Fruit fly (Drosophila melanogaster) whole organism, embryonic: Measurements from ENCODE around the gene Syx5.

Experiments
- Atf3 ChIP-seq: fragments of 200-800 bp; sonication (Bioruptor generic); optimal IDR thresholded peaks from 3 replicates; lab custom pipeline; 2016; ENCODE audit warnings: missing biosample characterization, missing genetic modification characterization
- CG12155 ChIP-seq: fragments of 200-800 bp; sonication (Bioruptor generic); optimal IDR thresholded peaks from 3 replicates; lab custom pipeline; 2016; ENCODE audit warnings: missing biosample characterization, missing genetic modification characterization
- CG12391 ChIP-seq: fragments of 200-800 bp; sonication (Bioruptor generic); optimal IDR thresholded peaks from 3 replicates; lab custom pipeline; 2018; ENCODE audit warnings: missing biosample characterization, mild to moderate bottlenecking, missing genetic modification characterization, moderate library complexity
- CG12769 ChIP-seq: fragments of 200-800 bp; sonication (Bioruptor generic); optimal IDR thresholded peaks from 2 replicates; lab custom pipeline; 2019; ENCODE audit warnings: missing biosample characterization, mild to moderate bottlenecking, missing genetic modification characterization, moderate library complexity
- CG14014 ChIP-seq: fragments of 200-800 bp; sonication (Bioruptor generic); IDR thresholded peaks from 2 replicates; pipeline ENCODE4 v1.3.6; 2022; ENCODE audit warnings: missing biosample characterization, missing genetic modification characterization
- CG14667 ChIP-seq: fragments of 200-800 bp; sonication (Bioruptor generic); IDR thresholded peaks from 2 replicates; pipeline ENCODE4 v1.3.6; 2022; ENCODE audit warnings: missing biosample characterization, missing genetic modification characterization
- CG14860 ChIP-seq: fragments of 200-800 bp; sonication (Bioruptor generic); IDR thresholded peaks from 3 replicates; pipeline ENCODE4 v1.3.6; 2022; ENCODE audit warnings: missing biosample characterization, missing genetic modification characterization; ENCODE audit not compliant: partially characterized antibody
- CG15601 ChIP-seq: fragments of 200-800 bp; sonication (Bioruptor generic); optimal IDR thresholded peaks from 3 replicates; lab custom pipeline; 2019; ENCODE audit warnings: missing biosample characterization, mild to moderate bottlenecking, missing genetic modification characterization, moderate library complexity
- CG1647 ChIP-seq: fragments of 200-800 bp; sonication (Bioruptor generic); optimal IDR thresholded peaks from 3 replicates; lab custom pipeline; 2016; ENCODE audit warnings: missing biosample characterization, missing genetic modification characterization
- CG16863 ChIP-seq: fragments of 200-800 bp; sonication (Bioruptor generic); optimal IDR thresholded peaks from 3 replicates; lab custom pipeline; 2016; ENCODE audit warnings: missing biosample characterization, missing genetic modification characterization
- CG17359 ChIP-seq: fragments of 200-800 bp; sonication (Bioruptor generic); optimal IDR thresholded peaks from 3 replicates; lab custom pipeline; 2018; ENCODE audit warnings: missing biosample characterization, mild to moderate bottlenecking, missing genetic modification characterization, moderate library complexity
- CG2202 ChIP-seq: fragments of 200-800 bp; sonication (Bioruptor generic); optimal IDR thresholded peaks from 2 replicates; lab custom pipeline; 2018; ENCODE audit warnings: missing biosample characterization, mild to moderate bottlenecking, missing genetic modification characterization
- CG30020 ChIP-seq: fragments of 200-800 bp; optimal IDR thresholded peaks from 2 replicates; lab custom pipeline; 2019; ENCODE audit warnings: missing biosample characterization, mild to moderate bottlenecking, missing genetic modification characterization, moderate library complexity
- CG32532 ChIP-seq: fragments of 200-800 bp; sonication (Bioruptor generic); IDR thresholded peaks from 2 replicates; pipeline ENCODE4 v1.3.6; 2022; ENCODE audit warnings: missing biosample characterization, missing genetic modification characterization
- CG34224 ChIP-seq: fragments of 200-800 bp; sonication (Bioruptor generic); IDR thresholded peaks from 3 replicates; pipeline ENCODE4 v1.3.6; 2022; ENCODE audit warnings: missing biosample characterization, missing genetic modification characterization; ENCODE audit not compliant: partially characterized antibody
- CG6175 ChIP-seq: fragments of 200-800 bp; sonication (Bioruptor generic); IDR thresholded peaks from 3 replicates; pipeline ENCODE4 v1.3.6; 2022; ENCODE audit warnings: missing biosample characterization, missing genetic modification characterization
- CG6765 ChIP-seq: fragments of 200-800 bp; sonication (Bioruptor generic); optimal IDR thresholded peaks from 3 replicates; lab custom pipeline; 2017; ENCODE audit warnings: missing biosample characterization, mild to moderate bottlenecking, missing genetic modification characterization
- CG8359 ChIP-seq: fragments of 200-800 bp; sonication (Bioruptor generic); optimal IDR thresholded peaks from 2 replicates; lab custom pipeline; 2017; ENCODE audit warnings: missing biosample characterization, mild to moderate bottlenecking, missing genetic modification characterization, borderline replicate concordance
- CG8388 ChIP-seq: fragments of 200-800 bp; sonication (Bioruptor generic); optimal IDR thresholded peaks from 2 replicates; lab custom pipeline; 2019; ENCODE audit warnings: missing biosample characterization, mild to moderate bottlenecking, missing genetic modification characterization, moderate library complexity
- CG8924 ChIP-seq: fragments of 200-800 bp; optimal IDR thresholded peaks from 3 replicates; lab custom pipeline; 2019; ENCODE audit warnings: missing biosample characterization, mild to moderate bottlenecking, missing genetic modification characterization, moderate library complexity
- CG8944 ChIP-seq: fragments of 200-800 bp; sonication (Bioruptor generic); optimal IDR thresholded peaks from 3 replicates; lab custom pipeline; 2016; ENCODE audit warnings: missing biosample characterization, missing genetic modification characterization
- CG9609 ChIP-seq: fragments of 200-800 bp; sonication (Bioruptor generic); optimal IDR thresholded peaks from 3 replicates; lab custom pipeline; 2016; ENCODE audit warnings: missing biosample characterization, missing genetic modification characterization
- CG9817 ChIP-seq: fragments of 200-800 bp; sonication (Bioruptor generic); optimal IDR thresholded peaks from 2 replicates; lab custom pipeline; 2018; ENCODE audit warnings: missing biosample characterization, mild to moderate bottlenecking, missing genetic modification characterization, moderate library complexity
- HLH4C ChIP-seq: fragments of 200-800 bp; sonication (Bioruptor generic); IDR thresholded peaks from 3 replicates; pipeline ENCODE4 v1.3.6; 2022; ENCODE audit warnings: missing biosample characterization, missing genetic modification characterization; ENCODE audit not compliant: partially characterized antibody
- HmgZ ChIP-seq: fragments of 200-800 bp; sonication (Bioruptor generic); optimal IDR thresholded peaks from 2 replicates; lab custom pipeline; 2018; ENCODE audit warnings: missing biosample characterization, mild to moderate bottlenecking, missing genetic modification characterization
- Hsf ChIP-seq: fragments of 200-800 bp; sonication (Bioruptor generic); optimal IDR thresholded peaks from 3 replicates; lab custom pipeline; 2016; ENCODE audit warnings: missing biosample characterization, missing genetic modification characterization
- Mad ChIP-seq: fragments of 200-800 bp; sonication (Bioruptor generic); optimal IDR thresholded peaks from 2 replicates; lab custom pipeline; 2016; ENCODE audit warnings: missing biosample characterization, missing genetic modification characterization
- Mrtf ChIP-seq: fragments of 200-800 bp; sonication (Bioruptor generic); IDR thresholded peaks from 3 replicates; pipeline ENCODE4 v1.3.6; 2022; ENCODE audit warnings: missing biosample characterization, missing genetic modification characterization
- NC2α ChIP-seq: fragments of 200-800 bp; sonication (Bioruptor generic); optimal IDR thresholded peaks from 2 replicates; lab custom pipeline; 2016; ENCODE audit warnings: missing biosample characterization, missing genetic modification characterization
- NfI ChIP-seq: fragments of 200-800 bp; sonication (Bioruptor generic); optimal IDR thresholded peaks from 3 replicates; lab custom pipeline; 2018; ENCODE audit warnings: missing biosample characterization, mild to moderate bottlenecking, missing genetic modification characterization, moderate library complexity
- Oli ChIP-seq: fragments of 200-800 bp; sonication (Bioruptor generic); optimal IDR thresholded peaks from 2 replicates; lab custom pipeline; 2018; ENCODE audit warnings: missing biosample characterization, mild to moderate bottlenecking, missing genetic modification characterization, moderate library complexity
- Sin3A ChIP-seq: fragments of >200 bp; optimal IDR thresholded peaks from 2 replicates; lab custom pipeline; 2018
- Trl ChIP-seq, 3 experiments: fragments of >200 bp in 2 of 3; fragments of 200-800 bp in 1 of 3; sonication (Bioruptor generic) in 1 of 3; optimal IDR thresholded peaks; 2 replicates in 1 of 3; 3 replicates in 2 of 3; lab custom pipeline; 2016 to 2017; ENCODE audit warnings: missing biosample characterization in 1 of 3, missing genetic modification characterization in 1 of 3
- bbx ChIP-seq: fragments of 200-800 bp; sonication (Bioruptor generic); IDR thresholded peaks from 2 replicates; pipeline ENCODE4 v1.3.6; 2022; ENCODE audit warnings: missing biosample characterization, missing genetic modification characterization; ENCODE audit not compliant: partially characterized antibody
- bigmax ChIP-seq: fragments of 200-800 bp; sonication (Bioruptor generic); optimal IDR thresholded peaks from 2 replicates; lab custom pipeline; 2018; ENCODE audit warnings: missing biosample characterization, mild to moderate bottlenecking, missing genetic modification characterization
- cato ChIP-seq: fragments of 200-800 bp; sonication (Bioruptor generic); optimal IDR thresholded peaks from 2 replicates; lab custom pipeline; 2016; ENCODE audit warnings: missing biosample characterization, missing genetic modification characterization, borderline replicate concordance
- cg ChIP-seq: fragments of 200-800 bp; sonication (Bioruptor generic); optimal IDR thresholded peaks from 3 replicates; lab custom pipeline; 2019; ENCODE audit warnings: missing biosample characterization, mild to moderate bottlenecking, missing genetic modification characterization, moderate library complexity
- fd64A ChIP-seq: fragments of 200-800 bp; sonication (Bioruptor generic); optimal IDR thresholded peaks from 3 replicates; lab custom pipeline; 2018; ENCODE audit warnings: missing biosample characterization, mild to moderate bottlenecking, missing genetic modification characterization
- ftz-f1 ChIP-seq: fragments of 200-800 bp; sonication (Bioruptor generic); optimal IDR thresholded peaks from 2 replicates; lab custom pipeline; 2016; ENCODE audit warnings: missing biosample characterization, missing genetic modification characterization
- grn ChIP-seq: fragments of 200-800 bp; sonication (Bioruptor generic); optimal IDR thresholded peaks from 3 replicates; lab custom pipeline; 2017; ENCODE audit warnings: missing biosample characterization, missing genetic modification characterization
- her ChIP-seq: fragments of 200-800 bp; sonication (Bioruptor generic); optimal IDR thresholded peaks from 2 replicates; lab custom pipeline; 2016; ENCODE audit warnings: missing biosample characterization, missing genetic modification characterization
- klu ChIP-seq: fragments of 200-800 bp; sonication (Bioruptor generic); IDR thresholded peaks from 2 replicates; pipeline ENCODE4 v1.3.6; 2022; ENCODE audit warnings: missing biosample characterization, missing genetic modification characterization
- lov ChIP-seq, 2 experiments: fragments of 200-800 bp in 1 of 2; fragments of >200 bp in 1 of 2; sonication (Bioruptor generic) in 1 of 2; IDR thresholded peaks in 1 of 2; optimal IDR thresholded peaks in 1 of 2; 2 replicates in 1 of 2; 3 replicates in 1 of 2; pipeline versions ENCODE4 v1.3.6 to Lab custom; 2017 to 2022; ENCODE audit warnings: missing biosample characterization in 1 of 2, missing genetic modification characterization in 1 of 2
- psq ChIP-seq: fragments of 200-800 bp; sonication (Bioruptor generic); optimal IDR thresholded peaks from 2 replicates; lab custom pipeline; 2017; ENCODE audit warnings: missing biosample characterization, missing genetic modification characterization
- repo ChIP-seq: fragments of 200-800 bp; sonication (Bioruptor generic); optimal IDR thresholded peaks from 2 replicates; lab custom pipeline; 2016; ENCODE audit warnings: missing biosample characterization, missing genetic modification characterization
- schlank ChIP-seq: fragments of 200-800 bp; sonication (Bioruptor generic); optimal IDR thresholded peaks from 2 replicates; lab custom pipeline; 2018; ENCODE audit warnings: missing biosample characterization, mild to moderate bottlenecking, missing genetic modification characterization
- shn ChIP-seq: fragments of 200-800 bp; sonication (Bioruptor generic); optimal IDR thresholded peaks from 3 replicates; lab custom pipeline; 2016; ENCODE audit warnings: missing biosample characterization, missing genetic modification characterization
- sna ChIP-seq: fragments of 200-800 bp; sonication (Bioruptor generic); IDR thresholded peaks from 2 replicates; pipeline ENCODE4 v1.3.6; 2022; ENCODE audit warnings: missing biosample characterization, missing genetic modification characterization; ENCODE audit not compliant: partially characterized antibody
- so ChIP-seq: fragments of 200-800 bp; sonication (Bioruptor generic); IDR thresholded peaks from 3 replicates; pipeline ENCODE4 v1.3.6; 2022; ENCODE audit warnings: missing biosample characterization, missing genetic modification characterization

The Syx5 gene

dm6 chr2L:16285692-16286359 lies 21.3 kb upstream of the Syx5 start (continued):
- TF ChIP-seq CG16863 = peak; percentile 82
- TF ChIP-seq Sin3A (lab: Kevin White, UChicago) = no peak
- no peak for TF ChIP-seq cg (GFP tag; lab: Kevin White, UChicago)
- peak; percentile 81 for TF ChIP-seq CG1647 (GFP tag; lab: Kevin White, UChicago)
- no peak for TF ChIP-seq ftz-f1 (GFP tag; lab: Kevin White, UChicago)
- TF ChIP-seq cato (GFP tag; lab: Kevin White, UChicago) = peak; percentile 71
- peak; percentile 92 for TF ChIP-seq CG12769 (tag; lab: Kevin White, UChicago)
- no peak for TF ChIP-seq CG14667 (GFP tag; lab: Robert Waterston, UW)
- peak; percentile 87 for TF ChIP-seq CG12155 (GFP tag; lab: Kevin White, UChicago)
- TF ChIP-seq HLH4C = no peak
- peak; percentile 88 for TF ChIP-seq NfI
- TF ChIP-seq fd64A (GFP tag; lab: Kevin White, UChicago) = peak; percentile 62
- TF ChIP-seq grn (GFP tag; lab: Kevin White, UChicago) = peak; percentile 53
- peak; percentile 91 for TF ChIP-seq Hsf (GFP tag; lab: Kevin White, UChicago)
- TF ChIP-seq CG6175 = no peak
- TF ChIP-seq shn (GFP tag; lab: Kevin White, UChicago) = peak; percentile 82
- peak; percentile 90 for TF ChIP-seq CG12391
- no peak for TF ChIP-seq lov (optimal IDR thresholded peaks at IDR 0.05; lab: Kevin White, UChicago)
- no peak for TF ChIP-seq lov (GFP tag; IDR thresholded peaks at IDR 0.05; lab: Robert Waterston, UW)
- no peak for TF ChIP-seq CG34224 (GFP tag; lab: Robert Waterston, UW)
- TF ChIP-seq Atf3 = peak; percentile 74
- TF ChIP-seq Mrtf = no peak
- TF ChIP-seq CG32532 (GFP tag; lab: Robert Waterston, UW) = no peak
- no peak for TF ChIP-seq CG30020 (tag; lab: Kevin White, UChicago)
- peak; percentile 87 for TF ChIP-seq her (GFP tag; lab: Kevin White, UChicago)
- peak; percentile 78 for TF ChIP-seq CG8359 (GFP tag; lab: Kevin White, UChicago)
- peak; percentile 91 for TF ChIP-seq Oli (tag; lab: Kevin White, UChicago)
- no peak for TF ChIP-seq bbx (GFP tag; lab: Robert Waterston, UW)
- TF ChIP-seq klu = no peak
- peak; percentile 82 for TF ChIP-seq CG9817 (tag; lab: Kevin White, UChicago)
- TF ChIP-seq CG15601 (tag; lab: Kevin White, UChicago) = peak; percentile 75
- TF ChIP-seq Trl (optimal IDR thresholded peaks at IDR 0.05; lab: Kevin White, UChicago) = peak; percentile 68 to 87
- peak; percentile 65 for TF ChIP-seq Trl (GFP tag; optimal IDR thresholded peaks at IDR 0.05; lab: Kevin White, UChicago)
- peak; percentile 77 for TF ChIP-seq CG2202 (tag; lab: Kevin White, UChicago)
- peak; percentile 36 for TF ChIP-seq bigmax (GFP tag; lab: Kevin White, UChicago)
- TF ChIP-seq CG8944 (GFP tag; lab: Kevin White, UChicago) = peak; percentile 84
- peak; percentile 15 for TF ChIP-seq CG6765 (GFP tag; lab: Kevin White, UChicago)
- TF ChIP-seq CG8924 = peak; percentile 84
- TF ChIP-seq CG14014 = no peak
- TF ChIP-seq sna = no peak
- peak; percentile 47 for TF ChIP-seq NC2α (GFP tag; lab: Kevin White, UChicago)
- peak; percentile 80 for TF ChIP-seq schlank (tag; lab: Kevin White, UChicago)
- TF ChIP-seq CG8388 (GFP tag; lab: Kevin White, UChicago) = peak; percentile 84
- peak; percentile 90 for TF ChIP-seq HmgZ (tag; lab: Kevin White, UChicago)
- TF ChIP-seq CG17359 = peak; percentile 94
- TF ChIP-seq CG14860 = no peak
- TF ChIP-seq repo (GFP tag; lab: Kevin White, UChicago) = peak; percentile 67
- peak; percentile 91 for TF ChIP-seq CG9609 (GFP tag; lab: Kevin White, UChicago)
- no peak for TF ChIP-seq so (GFP tag; lab: Robert Waterston, UW)
- peak; percentile 85 for TF ChIP-seq Mad (GFP tag; lab: Kevin White, UChicago)
- TF ChIP-seq psq (GFP tag; lab: Kevin White, UChicago) = peak; percentile 48
